Fruit fly (Drosophila melanogaster) whole organism, embryonic: ENCODE results near the gene CG45066.

Experiments used
- BtbVII ChIP-seq: fragments of 200-800 bp; sonication (Bioruptor generic); optimal IDR thresholded peaks from 3 replicates; lab custom pipeline; 2017; ENCODE audit warnings: missing biosample characterization, mild to moderate bottlenecking, missing genetic modification characterization
- CG10321 ChIP-seq: fragments of 200-800 bp; sonication (Bioruptor generic); IDR thresholded peaks from 2 replicates; pipeline ENCODE4 v1.3.6; 2022; ENCODE audit warnings: missing biosample characterization, missing genetic modification characterization
- CG10462 ChIP-seq: fragments of 200-800 bp; sonication (Bioruptor generic); optimal IDR thresholded peaks from 2 replicates; lab custom pipeline; 2016; ENCODE audit warnings: missing biosample characterization, missing genetic modification characterization
- CG10959 ChIP-seq: fragments of 200-800 bp; sonication (Bioruptor generic); IDR thresholded peaks from 2 replicates; pipeline ENCODE4 v1.3.6; 2022; ENCODE audit warnings: missing biosample characterization, missing genetic modification characterization
- CG11247 ChIP-seq: fragments of 200-800 bp; sonication (Bioruptor generic); IDR thresholded peaks from 2 replicates; pipeline ENCODE4 v1.3.6; 2022; ENCODE audit warnings: missing biosample characterization, missing genetic modification characterization
- CG12071 ChIP-seq: fragments of 200-800 bp; sonication (Bioruptor generic); optimal IDR thresholded peaks from 3 replicates; lab custom pipeline; 2018; ENCODE audit warnings: missing biosample characterization, mild to moderate bottlenecking, missing genetic modification characterization
- CG14441 ChIP-seq: fragments of 200-800 bp; sonication (Bioruptor generic); IDR thresholded peaks from 2 replicates; pipeline ENCODE4 v1.3.6; 2022; ENCODE audit warnings: missing biosample characterization, missing genetic modification characterization
- CG15479 ChIP-seq: fragments of 200-800 bp; sonication (Bioruptor generic); optimal IDR thresholded peaks from 3 replicates; lab custom pipeline; 2019; ENCODE audit warnings: missing biosample characterization, mild to moderate bottlenecking, missing genetic modification characterization, moderate library complexity
- CG1792 ChIP-seq: fragments of 200-800 bp; sonication (Bioruptor generic); optimal IDR thresholded peaks from 2 replicates; lab custom pipeline; 2016; ENCODE audit warnings: missing biosample characterization, missing genetic modification characterization
- CG3281 ChIP-seq: fragments of 200-800 bp; sonication (Bioruptor generic); optimal IDR thresholded peaks from 3 replicates; lab custom pipeline; 2017; ENCODE audit warnings: missing biosample characterization, mild to moderate bottlenecking, missing genetic modification characterization
- CG34422 ChIP-seq: fragments of 200-800 bp; sonication (Bioruptor generic); IDR thresholded peaks from 3 replicates; pipeline ENCODE4 v1.3.6; 2022; ENCODE audit warnings: missing biosample characterization, missing genetic modification characterization
- CG3838 ChIP-seq: fragments of 200-800 bp; sonication (Bioruptor generic); optimal IDR thresholded peaks from 3 replicates; lab custom pipeline; 2016; ENCODE audit warnings: missing biosample characterization, missing genetic modification characterization
- CG43689 ChIP-seq: fragments of 200-800 bp; sonication (Bioruptor generic); IDR thresholded peaks from 2 replicates; pipeline ENCODE4 v1.3.6; 2022; ENCODE audit warnings: missing biosample characterization, missing genetic modification characterization
- CG6854 ChIP-seq: fragments of 200-800 bp; sonication (Bioruptor generic); optimal IDR thresholded peaks from 3 replicates; lab custom pipeline; 2017; ENCODE audit warnings: missing biosample characterization, mild to moderate bottlenecking, missing genetic modification characterization
- CG7928 ChIP-seq: fragments of 200-800 bp; sonication (Bioruptor generic); optimal IDR thresholded peaks from 2 replicates; lab custom pipeline; 2017; ENCODE audit warnings: missing biosample characterization, mild to moderate bottlenecking, missing genetic modification characterization
- CG9817 ChIP-seq: fragments of 200-800 bp; sonication (Bioruptor generic); optimal IDR thresholded peaks from 2 replicates; lab custom pipeline; 2018; ENCODE audit warnings: missing biosample characterization, mild to moderate bottlenecking, missing genetic modification characterization, moderate library complexity
- Camta ChIP-seq: fragments of 200-800 bp; sonication (Bioruptor generic); optimal IDR thresholded peaks from 2 replicates; lab custom pipeline; 2016; ENCODE audit warnings: missing biosample characterization, missing genetic modification characterization
- Deaf1 ChIP-seq: fragments of 200-800 bp; optimal IDR thresholded peaks from 3 replicates; lab custom pipeline; 2019; ENCODE audit warnings: missing biosample characterization, mild to moderate bottlenecking, missing genetic modification characterization, moderate library complexity
- Ets65A ChIP-seq: fragments of 200-800 bp; sonication (Bioruptor generic); peaks from one replicate; lab custom pipeline; 2016; ENCODE audit warnings: missing biosample characterization, missing genetic modification characterization
- H15 ChIP-seq: fragments of 200-800 bp; sonication (Bioruptor generic); IDR thresholded peaks from 3 replicates; pipeline ENCODE4 v1.3.6; 2022; ENCODE audit warnings: missing biosample characterization, missing genetic modification characterization
- Hand ChIP-seq: fragments of 200-800 bp; sonication (Bioruptor generic); optimal IDR thresholded peaks from 2 replicates; lab custom pipeline; 2017; ENCODE audit warnings: mild to moderate bottlenecking, missing biosample characterization, missing genetic modification reagents, missing genetic modification characterization
- Hsf ChIP-seq: fragments of 200-800 bp; sonication (Bioruptor generic); optimal IDR thresholded peaks from 3 replicates; lab custom pipeline; 2016; ENCODE audit warnings: missing biosample characterization, missing genetic modification characterization
- Lhr ChIP-seq: fragments of 200-800 bp; sonication (Bioruptor generic); optimal IDR thresholded peaks from 3 replicates; lab custom pipeline; 2017; ENCODE audit warnings: mild to moderate bottlenecking, missing biosample characterization, missing genetic modification reagents, missing genetic modification characterization
- Rfx ChIP-seq: fragments of 200-800 bp; sonication (Bioruptor generic); IDR thresholded peaks from 2 replicates; pipeline ENCODE4 v1.3.6; 2022; ENCODE audit warnings: missing biosample characterization, missing genetic modification characterization
- Rx ChIP-seq: fragments of 200-800 bp; sonication (Bioruptor generic); IDR thresholded peaks from 2 replicates; pipeline ENCODE4 v1.3.6; 2022; ENCODE audit warnings: missing biosample characterization, missing genetic modification characterization
- Scr ChIP-seq: fragments of 200-800 bp; sonication (Bioruptor generic); IDR thresholded peaks from 2 replicates; pipeline ENCODE4 v1.3.6; 2022; ENCODE audit warnings: missing biosample characterization, missing genetic modification characterization; ENCODE audit not compliant: partially characterized antibody
- Sin3A ChIP-seq: fragments of >200 bp; optimal IDR thresholded peaks from 2 replicates; lab custom pipeline; 2018
- YL-1 ChIP-seq: fragments of 200-800 bp; sonication (Bioruptor generic); optimal IDR thresholded peaks from 3 replicates; lab custom pipeline; 2017; ENCODE audit warnings: missing biosample characterization, mild to moderate bottlenecking, missing genetic modification characterization
- az2 ChIP-seq: fragments of 200-800 bp; sonication (Bioruptor generic); optimal IDR thresholded peaks from 3 replicates; lab custom pipeline; 2016; ENCODE audit warnings: missing biosample characterization, missing genetic modification characterization
- bcd ChIP-seq: fragments of 200-800 bp; sonication (Bioruptor generic); optimal IDR thresholded peaks from 2 replicates; lab custom pipeline; 2017; ENCODE audit warnings: missing biosample characterization, mild to moderate bottlenecking, missing genetic modification characterization
- dan ChIP-seq: fragments of 200-800 bp; sonication (Bioruptor generic); IDR thresholded peaks from 2 replicates; pipeline ENCODE4 v1.3.6; 2022; ENCODE audit warnings: missing biosample characterization, missing genetic modification characterization
- en ChIP-seq: fragments of 200-800 bp; sonication (Bioruptor generic); optimal IDR thresholded peaks from 2 replicates; lab custom pipeline; 2016; ENCODE audit warnings: missing biosample characterization, missing genetic modification characterization
- gcm ChIP-seq: fragments of 200-800 bp; sonication (Bioruptor generic); optimal IDR thresholded peaks from 2 replicates; lab custom pipeline; 2019; ENCODE audit warnings: missing biosample characterization, mild to moderate bottlenecking, missing genetic modification characterization, moderate library complexity
- gsb ChIP-seq: fragments of 200-800 bp; sonication (Bioruptor generic); IDR thresholded peaks from 2 replicates; pipeline ENCODE4 v1.3.6; 2022; ENCODE audit warnings: missing biosample characterization, missing genetic modification characterization
- gt ChIP-seq: fragments of 200-800 bp; sonication (Bioruptor generic); IDR thresholded peaks from 2 replicates; pipeline ENCODE4 v1.3.6; 2022; ENCODE audit warnings: missing biosample characterization, missing genetic modification characterization
- ken ChIP-seq: fragments of 200-800 bp; sonication (Bioruptor generic); IDR thresholded peaks from 3 replicates; pipeline ENCODE4 v1.3.6; 2022; ENCODE audit warnings: missing biosample characterization, missing genetic modification characterization
- org-1 ChIP-seq: fragments of 200-800 bp; sonication (Bioruptor generic); optimal IDR thresholded peaks from 2 replicates; lab custom pipeline; 2017; ENCODE audit warnings: missing biosample characterization, missing genetic modification characterization
- p53 ChIP-seq: fragments of 200-800 bp; sonication (Bioruptor generic); optimal IDR thresholded peaks from 2 replicates; lab custom pipeline; 2016; ENCODE audit warnings: missing biosample characterization, missing genetic modification characterization
- pfk ChIP-seq: fragments of 200-800 bp; sonication (Bioruptor generic); optimal IDR thresholded peaks from 2 replicates; lab custom pipeline; 2018; ENCODE audit warnings: missing biosample characterization, mild to moderate bottlenecking, missing genetic modification characterization, moderate library complexity
- psq ChIP-seq: fragments of 200-800 bp; sonication (Bioruptor generic); optimal IDR thresholded peaks from 2 replicates; lab custom pipeline; 2017; ENCODE audit warnings: missing biosample characterization, missing genetic modification characterization
- scrt ChIP-seq: fragments of 200-800 bp; sonication (Bioruptor generic); optimal IDR thresholded peaks from 2 replicates; lab custom pipeline; 2018; ENCODE audit warnings: missing biosample characterization, mild to moderate bottlenecking, missing genetic modification characterization, moderate library complexity
- seq ChIP-seq: fragments of 200-800 bp; sonication (Bioruptor generic); IDR thresholded peaks from 2 replicates; pipeline ENCODE4 v1.3.6; 2022; ENCODE audit warnings: missing biosample characterization, missing genetic modification characterization
- slp2 ChIP-seq: fragments of 200-800 bp; sonication (Bioruptor generic); optimal IDR thresholded peaks from 2 replicates; lab custom pipeline; 2016; ENCODE audit warnings: missing biosample characterization, missing genetic modification characterization
- sr ChIP-seq: fragments of 200-800 bp; sonication (Bioruptor generic); IDR thresholded peaks from 3 replicates; pipeline ENCODE4 v1.3.6; 2022; ENCODE audit warnings: missing biosample characterization, missing genetic modification characterization
- sug ChIP-seq: fragments of 200-800 bp; optimal IDR thresholded peaks from 2 replicates; lab custom pipeline; 2019; ENCODE audit warnings: missing biosample characterization, mild to moderate bottlenecking, missing genetic modification characterization, moderate library complexity
- tio ChIP-seq: fragments of 200-800 bp; sonication (Bioruptor generic); optimal IDR thresholded peaks from 2 replicates; lab custom pipeline; 2017; ENCODE audit warnings: missing biosample characterization, missing genetic modification characterization, inconsistent platforms
- tll ChIP-seq, 2 experiments: fragments of 200-800 bp in 1 of 2; fragments of >200 bp in 1 of 2; sonication (Bioruptor generic) in 1 of 2; optimal IDR thresholded peaks; 2 replicates each; lab custom pipeline; 2017 to 2019; ENCODE audit warnings: missing biosample characterization in 2 of 2, missing genetic modification characterization in 2 of 2, mild to moderate bottlenecking in 1 of 2, moderate library complexity in 1 of 2
- ttk ChIP-seq: fragments of 200-800 bp; sonication (Bioruptor generic); IDR thresholded peaks from 2 replicates; pipeline ENCODE4 v2.1.2; 2022; ENCODE audit warnings: missing biosample characterization, missing genetic modification characterization
- usp ChIP-seq: fragments of >200 bp; optimal IDR thresholded peaks from 2 replicates; lab custom pipeline; 2017; ENCODE audit warnings: missing biosample characterization, missing genetic modification characterization
- vfl ChIP-seq: fragments of 200-800 bp; sonication (Bioruptor generic); optimal IDR thresholded peaks from 2 replicates; lab custom pipeline; 2016; ENCODE audit warnings: missing biosample characterization, missing genetic modification characterization
- vvl ChIP-seq: fragments of 200-800 bp; sonication (Bioruptor generic); IDR thresholded peaks from 2 replicates; pipeline ENCODE4 v1.3.6; 2022; ENCODE audit warnings: missing biosample characterization, missing genetic modification characterization
- wor ChIP-seq: fragments of 200-800 bp; sonication (Bioruptor generic); IDR thresholded peaks from 2 replicates; pipeline ENCODE4 v1.3.6; 2022; ENCODE audit warnings: missing biosample characterization, missing genetic modification characterization

The CG45066 gene

dm6 chr3L:3077568-3078107 is 33.4 kb downstream of the CG45066 start (continued):
- TF ChIP-seq CG3838 = no peak
- no peak for TF ChIP-seq YL-1 (GFP tag; lab: Kevin White, UChicago)
- no peak for TF ChIP-seq Camta (GFP tag; lab: Kevin White, UChicago)
- no peak for TF ChIP-seq bcd
- TF ChIP-seq wor = no peak
- peak; percentile 36; the same call in 1 of the 2 replicates for TF ChIP-seq CG10321 (GFP tag; lab: Robert Waterston, UW)
- peak; percentile 72 for TF ChIP-seq scrt (GFP tag; lab: Kevin White, UChicago)
- no peak for TF ChIP-seq dan (GFP tag; lab: Robert Waterston, UW)
- TF ChIP-seq sug (tag; lab: Kevin White, UChicago) = peak; percentile 83
- TF ChIP-seq org-1 = peak; percentile 39
- no peak for TF ChIP-seq en (GFP tag; lab: Kevin White, UChicago)
- TF ChIP-seq Rfx (GFP tag; lab: Robert Waterston, UW) = peak; percentile 77
- no peak for TF ChIP-seq Scr (GFP tag; lab: Robert Waterston, UW)
- TF ChIP-seq slp2 (GFP tag; lab: Kevin White, UChicago) = peak; percentile 31
- peak; percentile 45 for TF ChIP-seq BtbVII
- TF ChIP-seq vvl (GFP tag; lab: Robert Waterston, UW) = peak; percentile 75
- TF ChIP-seq CG10959 (GFP tag; lab: Robert Waterston, UW) = no peak
- no peak for TF ChIP-seq CG43689 (GFP tag; lab: Robert Waterston, UW)
- TF ChIP-seq gcm (GFP tag; lab: Kevin White, UChicago) = no peak
- TF ChIP-seq CG9817 (tag; lab: Kevin White, UChicago) = no peak
- peak; percentile 69 for TF ChIP-seq Deaf1 (tag; lab: Kevin White, UChicago)
- TF ChIP-seq CG14441 (GFP tag; lab: Robert Waterston, UW) = no peak
- TF ChIP-seq ttk (GFP tag; lab: Robert Waterston, UW) = 0 out of 2 replicates have a peak, but pooled peaks have one; percentile 34
- TF ChIP-seq vfl (GFP tag; lab: Kevin White, UChicago) = peak; percentile 13
- TF ChIP-seq Ets65A (GFP tag; lab: Kevin White, UChicago) = no peak
- peak; percentile 47 for TF ChIP-seq CG3281 (GFP tag; lab: Kevin White, UChicago)
- peak; percentile 32 for TF ChIP-seq pfk (GFP tag; lab: Kevin White, UChicago)
- no peak for TF ChIP-seq Hsf
- no peak for TF ChIP-seq ken
- no peak for TF ChIP-seq gsb
- peak; percentile 63 for TF ChIP-seq psq
- peak; percentile 49 for TF ChIP-seq Hand (GFP tag; lab: Kevin White, UChicago)
- no peak for TF ChIP-seq az2 (GFP tag; lab: Kevin White, UChicago)
- peak; percentile 40; the same call in 1 of the 3 replicates for TF ChIP-seq CG34422
- TF ChIP-seq CG1792 (GFP tag; lab: Kevin White, UChicago) = peak; percentile 15
- no peak for TF ChIP-seq CG10462 (GFP tag; lab: Kevin White, UChicago)
- peak; percentile 30; the same call in 1 of the 2 replicates for TF ChIP-seq seq
- no peak for TF ChIP-seq gt (GFP tag; lab: Robert Waterston, UW)
- no peak for TF ChIP-seq Rx (GFP tag; lab: Robert Waterston, UW)
- TF ChIP-seq sr (GFP tag; lab: Robert Waterston, UW) = peak; percentile 96
- TF ChIP-seq usp (GFP tag; lab: Kevin White, UChicago) = no peak
- TF ChIP-seq CG11247 (GFP tag; lab: Robert Waterston, UW) = peak; percentile 57
- TF ChIP-seq tll (GFP tag; optimal IDR thresholded peaks at IDR 0.05; lab: Kevin White, UChicago) = no peak
- no peak for TF ChIP-seq CG15479 (GFP tag; lab: Kevin White, UChicago)
- TF ChIP-seq H15 (GFP tag; lab: Robert Waterston, UW) = 0 out of 3 replicates have a peak, but pooled peaks have one; percentile 35
- TF ChIP-seq tio (GFP tag; lab: Kevin White, UChicago) = no peak
- TF ChIP-seq Lhr = no peak
- peak; percentile 34 for TF ChIP-seq p53 (GFP tag; lab: Kevin White, UChicago)
- TF ChIP-seq CG6854 (GFP tag; lab: Kevin White, UChicago) = peak; percentile 20
- no peak for TF ChIP-seq Sin3A (lab: Kevin White, UChicago)
- TF ChIP-seq CG7928 (GFP tag; lab: Kevin White, UChicago) = no peak
- TF ChIP-seq CG12071 = peak; percentile 26
